Worm (Caenorhabditis elegans) whole organism, dauer: Measurements from ENCODE around the gene mrp-7.

Source experiments
- unc-62 ChIP-seq: sonication (generic microtip); optimal IDR thresholded peaks from 2 replicates; lab custom pipeline; 2017; ENCODE audit warnings: missing biosample characterization, missing genetic modification reagents, missing genetic modification characterization

The mrp-7 gene

DNA sequence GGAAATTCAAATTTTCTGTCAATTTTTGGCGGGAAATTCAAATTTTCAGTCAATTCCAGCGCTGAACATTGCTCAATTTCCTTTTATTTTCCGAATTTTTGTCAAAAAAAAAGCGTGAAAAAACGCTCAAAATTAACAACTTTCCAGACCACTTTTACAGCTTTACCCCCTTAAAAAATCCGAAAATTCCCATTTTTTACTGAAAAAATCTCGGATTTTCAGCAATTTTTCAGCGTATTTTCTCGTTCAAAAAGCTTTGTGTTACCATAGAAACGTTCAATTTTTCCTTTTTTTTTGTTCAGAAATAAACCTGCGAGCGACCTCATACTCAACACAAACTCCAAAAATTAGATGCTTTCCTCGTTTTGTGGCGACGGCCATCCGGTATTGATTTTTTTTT lies at the start of gene mrp-7:
Gene mrp-7, plus strand, starts transcription at position 301 of the 400 bp plus-strand sequence.
- TF ChIP-seq unc-62, result no peak

DNA sequence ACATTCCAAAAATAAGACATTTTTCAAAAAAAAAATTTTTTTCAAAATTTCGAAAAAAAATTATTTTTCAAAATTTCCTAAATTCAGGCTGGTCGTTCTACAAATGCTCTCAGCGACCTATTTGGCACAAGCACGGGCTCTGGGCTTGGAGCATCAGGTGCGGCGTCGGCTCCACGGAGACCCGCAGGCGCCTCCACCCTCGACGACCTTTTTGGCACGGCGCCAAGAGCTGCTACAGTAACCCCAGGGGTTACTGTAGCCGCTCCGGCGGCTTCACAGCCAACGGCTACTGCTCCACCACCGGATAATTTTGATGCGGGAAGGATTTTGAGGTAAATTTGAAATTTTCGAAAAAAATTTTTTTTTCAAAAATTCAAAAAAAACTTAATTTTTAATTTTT lies 48.9 kb upstream of the mrp-7 start:
- no peak for TF ChIP-seq unc-62

DNA sequence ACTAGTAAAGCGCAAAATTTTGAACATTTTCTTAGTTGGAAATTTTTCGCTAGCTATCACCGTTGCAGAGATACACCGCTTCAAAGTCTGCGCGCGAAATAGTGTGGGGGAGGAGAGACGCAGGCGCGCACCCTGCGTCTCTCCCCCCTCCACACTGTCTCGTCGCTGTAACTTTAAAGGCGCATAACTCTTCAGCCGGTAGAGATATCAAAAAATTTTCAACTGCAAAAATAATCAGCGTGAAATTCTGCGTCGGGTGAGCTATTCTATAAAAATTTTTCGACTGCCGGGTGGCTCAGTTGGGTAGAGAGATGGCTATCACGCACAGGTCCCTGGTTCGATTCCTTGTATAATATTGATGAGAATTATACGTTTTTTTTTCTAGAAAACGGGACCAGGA lies 45.1 kb upstream of the mrp-7 start:
- TF ChIP-seq unc-62, result no peak

DNA sequence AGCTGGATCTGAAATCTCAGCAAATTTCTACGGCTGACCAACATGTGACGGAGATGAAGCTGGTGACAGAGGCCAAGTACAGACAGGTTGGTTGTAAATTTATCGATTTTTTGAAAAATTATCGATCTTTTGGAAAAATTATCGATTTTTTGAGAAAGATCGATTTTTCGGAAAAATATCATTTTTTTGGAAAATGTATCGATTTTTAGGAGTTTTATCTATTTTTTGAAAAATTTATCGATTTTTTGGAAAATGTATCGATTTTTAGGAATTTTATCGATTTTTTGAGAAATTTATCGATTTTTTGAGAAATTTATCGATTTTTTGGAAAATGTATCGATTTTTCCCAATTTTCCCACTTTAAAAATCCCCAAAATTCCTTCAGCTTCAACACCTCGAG lies 44.7 kb upstream of the mrp-7 start:
- no peak for TF ChIP-seq unc-62

DNA sequence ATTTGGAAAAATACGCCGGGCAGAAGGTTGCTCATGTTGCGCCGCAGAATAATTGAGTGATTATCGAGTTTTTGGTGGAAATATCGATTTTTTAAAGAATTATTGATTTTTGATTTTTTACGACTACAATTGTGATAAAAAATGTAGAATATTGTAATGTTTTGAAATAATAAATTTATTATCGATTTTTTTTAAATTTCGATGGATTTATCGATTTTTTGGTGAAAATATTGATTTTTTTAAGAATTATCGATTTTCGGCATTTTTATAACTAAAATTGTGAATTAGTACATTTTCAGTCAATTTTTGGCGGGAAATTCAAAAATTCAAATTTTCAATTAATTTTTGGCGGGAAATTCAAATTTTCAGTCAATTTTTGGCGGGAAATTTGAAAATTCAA lies 44.1 kb upstream of the mrp-7 start:
- TF ChIP-seq unc-62, result no peak

DNA sequence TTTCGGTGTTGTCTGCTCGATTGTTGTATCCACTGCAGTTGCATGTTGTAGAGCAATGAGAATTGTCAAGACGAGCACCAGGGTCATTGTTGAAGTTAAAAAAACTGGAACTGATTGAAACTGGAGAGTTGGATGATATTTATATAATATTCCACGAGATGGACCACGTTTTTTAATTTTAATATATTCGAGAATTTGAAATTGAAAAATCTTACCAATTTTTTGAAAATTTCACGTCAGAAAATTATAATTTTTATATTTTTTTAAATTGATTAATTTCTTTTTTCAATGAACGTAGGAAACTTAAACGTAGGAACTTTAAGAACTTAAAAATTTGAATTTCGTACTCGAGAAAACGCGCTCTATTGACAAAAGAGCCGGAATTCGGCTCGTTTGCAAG lies 42.1 kb upstream of the mrp-7 start, which contains the start of gene Y43F8C.5:
Gene Y43F8C.5, minus strand, starts transcription at position 101 of the 400 bp plus-strand sequence.
- TF ChIP-seq unc-62, result no peak

DNA sequence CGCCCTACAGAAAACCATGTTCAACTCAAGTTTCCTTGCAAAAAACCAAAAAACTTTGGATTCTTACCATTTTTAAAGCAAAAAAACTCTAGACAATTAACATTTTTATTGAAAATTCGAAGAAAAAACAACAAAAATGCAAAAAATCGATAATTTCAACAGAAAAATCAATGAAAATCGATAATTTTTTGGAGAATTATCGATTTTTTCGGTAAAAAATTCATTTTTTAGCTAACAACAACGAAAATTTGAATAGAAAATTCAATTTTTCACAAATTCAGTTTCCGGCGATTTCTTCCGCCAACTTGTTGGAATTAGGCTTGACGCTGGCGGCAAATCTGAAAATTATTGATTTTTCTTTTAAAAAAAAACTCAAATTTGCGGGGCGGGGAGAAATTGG lies 41.7 kb upstream of the mrp-7 start:
- TF ChIP-seq unc-62, result no peak

DNA sequence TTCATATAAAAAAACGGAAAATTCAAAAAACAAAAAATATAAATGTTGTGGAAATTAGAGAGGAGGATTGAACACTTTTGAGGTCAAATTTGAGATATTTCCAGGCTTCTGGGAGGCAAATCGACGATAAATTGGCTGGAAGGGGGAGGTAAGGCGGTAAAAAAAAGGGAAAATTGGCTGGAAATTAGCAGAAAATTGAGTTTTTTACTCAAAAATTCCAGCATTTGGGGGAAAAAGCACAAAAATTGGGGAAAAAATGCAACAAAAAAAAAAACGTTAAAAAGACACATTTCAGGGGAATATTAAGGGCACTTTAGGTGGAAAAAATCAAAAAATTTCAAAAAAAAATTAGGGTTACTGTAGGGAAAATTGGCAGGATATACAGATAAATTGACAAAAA lies 40.4 kb upstream of the mrp-7 start:
- no peak for TF ChIP-seq unc-62

DNA sequence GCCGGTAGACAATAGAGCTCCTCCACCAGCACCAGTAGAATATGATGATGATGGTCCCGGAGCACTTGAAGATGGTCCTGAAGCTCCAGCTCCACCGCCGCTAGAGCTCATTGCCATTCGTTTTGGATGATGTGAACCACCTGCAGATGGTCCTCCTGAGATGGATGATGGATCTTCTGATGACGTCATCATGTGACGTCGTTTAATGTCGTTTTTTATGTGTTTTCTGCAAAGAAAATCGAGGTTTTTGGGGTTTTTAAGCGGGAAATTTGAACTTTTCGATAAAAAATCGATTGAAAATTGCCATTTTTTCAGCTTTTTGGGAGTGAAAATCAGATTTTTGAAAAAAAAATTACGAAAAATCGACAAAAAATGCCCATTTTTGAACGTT lies 38.5 kb upstream of the mrp-7 start:
- TF ChIP-seq unc-62, result no peak

DNA sequence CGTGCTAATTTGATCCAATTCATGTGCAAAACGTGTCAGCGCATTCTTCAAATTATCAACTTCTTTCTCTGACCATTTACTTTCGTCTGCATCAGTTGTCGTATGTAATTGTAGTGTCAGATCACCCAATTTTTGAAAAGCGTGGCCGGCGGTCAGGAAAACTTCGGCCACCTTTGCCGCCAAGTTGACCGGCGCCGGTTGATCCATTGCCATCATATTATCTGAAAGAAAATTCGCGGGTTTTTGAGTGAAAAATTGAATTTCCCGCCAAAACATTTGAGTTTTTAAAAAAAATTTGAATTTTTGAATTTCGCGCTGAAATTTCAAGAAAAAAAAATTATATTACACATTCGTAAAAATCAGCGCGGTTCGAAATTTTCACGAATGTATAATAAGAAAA lies 36.8 kb upstream of the mrp-7 start:
- no peak for TF ChIP-seq unc-62

DNA sequence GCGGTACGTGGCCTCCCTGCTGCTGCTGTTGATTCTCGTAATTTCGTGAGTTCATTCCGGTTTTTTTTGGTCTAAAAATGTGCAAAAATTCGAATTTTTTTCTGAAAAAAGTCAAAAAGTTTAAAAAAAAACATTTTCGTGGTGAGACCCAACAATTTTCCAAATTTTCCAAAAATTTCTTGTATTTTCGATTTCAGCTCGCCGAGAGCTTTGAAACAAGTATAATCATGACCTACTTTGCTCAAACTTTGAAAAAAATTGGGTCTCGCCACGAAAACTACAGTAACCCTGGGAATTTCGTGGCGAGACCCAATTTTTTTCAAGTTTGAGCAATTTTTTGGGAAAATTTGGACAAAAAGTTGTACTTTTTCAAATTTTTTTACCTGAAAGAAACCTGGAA lies 33.8 kb upstream of the mrp-7 start, which contains the start of gene Y43F8C.6:
Gene Y43F8C.6, minus strand, starts transcription at position 101 of the 400 bp plus-strand sequence.
- no peak for TF ChIP-seq unc-62

DNA sequence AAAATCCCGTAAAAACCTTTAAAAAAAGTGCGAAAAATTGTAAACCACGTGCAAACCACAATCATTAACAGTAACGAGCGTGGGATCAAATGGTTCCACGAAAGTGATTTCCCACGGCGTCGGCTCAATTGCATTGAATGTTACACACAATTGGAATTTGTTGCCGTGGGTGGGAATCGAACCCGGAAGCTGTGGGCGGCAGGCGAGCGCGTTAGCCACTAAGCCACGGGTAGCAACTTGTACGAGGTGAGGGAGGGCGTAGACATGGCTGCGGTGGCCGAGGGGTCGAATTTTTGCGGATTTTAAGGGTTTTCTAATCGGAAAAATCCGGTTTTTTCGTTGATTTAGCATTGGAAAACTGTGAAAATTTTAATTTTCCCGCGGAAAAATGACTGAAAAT lies 31.6 kb upstream of the mrp-7 start:
- no peak for TF ChIP-seq unc-62

DNA sequence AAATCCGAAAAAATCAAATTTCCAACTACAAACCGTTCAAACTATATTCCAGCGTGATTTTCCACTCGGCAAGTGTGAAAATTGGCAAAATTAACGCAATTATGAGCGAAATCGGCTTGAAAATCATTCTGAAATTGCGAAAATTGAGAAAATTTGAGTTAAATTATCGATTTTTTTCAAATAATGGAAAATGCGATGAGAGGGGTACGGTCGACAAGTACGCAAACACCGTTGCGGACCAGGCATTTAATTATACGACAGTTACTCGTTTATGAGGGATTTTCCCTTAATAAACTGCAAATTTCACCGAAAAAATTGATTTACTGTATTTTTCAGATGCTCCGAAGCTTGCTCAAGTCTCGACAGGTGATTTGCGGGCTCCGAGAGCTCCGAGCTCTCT lies 30.7 kb upstream of the mrp-7 start, which contains the start of the genes Y43F8C.7 and mrps-28:
Gene Y43F8C.7, minus strand, starts transcription at position 128 of the 400 bp plus-strand sequence.
Gene mrps-28, plus strand, starts transcription at position 337 of the 400 bp plus-strand sequence.
- TF ChIP-seq unc-62, result no peak

DNA sequence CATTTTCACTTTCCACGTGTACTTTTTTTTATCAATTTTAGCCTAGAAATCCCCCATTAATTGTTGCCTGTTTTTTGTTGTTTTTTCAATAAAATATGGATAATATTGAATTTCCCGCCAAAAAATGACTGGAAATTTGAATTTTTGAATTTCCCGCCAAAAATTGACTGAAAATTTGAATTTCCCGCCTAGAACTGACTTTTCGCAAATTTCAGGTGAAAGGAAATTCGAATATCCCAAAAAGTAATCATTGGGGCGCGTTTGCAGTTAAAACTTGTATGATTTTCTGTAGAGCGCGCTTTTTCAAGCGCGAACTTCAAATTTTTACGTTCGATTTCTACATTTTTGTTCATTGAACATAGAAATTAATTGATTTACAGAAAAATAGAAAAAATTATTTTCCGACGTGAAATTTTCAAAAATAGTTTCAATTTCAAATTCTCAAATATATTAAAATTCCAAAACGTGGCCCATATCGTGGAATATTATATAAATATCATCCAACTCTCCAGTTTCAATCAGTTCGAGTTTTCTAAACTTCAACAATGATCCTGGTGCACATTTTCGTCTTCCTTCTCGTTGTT lies 29.0 kb upstream of the mrp-7 start, which contains the start of gene Y43F8C.9:
Gene Y43F8C.9, plus strand, starts transcription at position 534 of the 584 bp plus-strand sequence.
- TF ChIP-seq unc-62, result no peak

DNA sequence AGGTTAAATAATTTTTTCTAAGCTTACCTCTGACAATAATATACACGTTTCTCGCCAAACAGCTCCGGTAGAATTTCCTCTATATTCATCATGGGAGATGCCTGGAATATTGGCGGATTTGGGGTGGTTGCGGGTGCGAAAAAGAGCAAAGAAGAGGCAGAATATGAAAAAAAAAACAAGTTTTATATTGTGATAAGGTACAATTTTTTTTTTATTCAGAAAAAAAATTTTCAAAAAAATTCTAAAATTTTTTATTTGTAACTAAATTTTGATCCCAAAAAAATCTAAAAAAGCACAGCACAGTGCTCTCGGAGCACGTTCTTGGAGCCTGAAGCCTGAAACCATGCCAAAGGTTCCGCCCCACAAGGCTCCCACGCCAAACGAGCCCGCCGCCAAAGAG lies 19.5 kb upstream of the mrp-7 start, which contains the start of gene dmd-3:
Gene dmd-3, minus strand, starts transcription at position 101 of the 400 bp plus-strand sequence.
- no peak for TF ChIP-seq unc-62

DNA sequence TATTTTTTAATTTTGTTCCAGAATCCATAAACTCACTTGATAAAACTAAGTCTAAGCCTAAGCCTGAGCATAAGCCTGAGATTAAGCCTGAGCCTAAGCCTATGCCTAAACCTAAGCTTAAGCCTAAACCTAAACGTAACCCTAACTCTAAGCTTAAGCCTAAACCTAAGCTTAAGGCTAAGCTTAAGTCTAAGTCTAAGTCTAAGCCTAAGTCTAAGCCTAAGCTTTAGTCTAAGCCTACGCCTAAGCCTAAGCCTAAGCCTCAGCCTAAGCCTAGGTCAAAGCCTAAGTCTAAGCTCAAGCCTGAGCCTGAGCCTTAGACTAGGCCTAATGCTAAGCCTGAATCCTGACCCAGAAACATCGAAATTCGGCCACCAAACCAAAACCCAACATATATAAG lies 10.1 kb upstream of the mrp-7 start:
- no peak for TF ChIP-seq unc-62

DNA sequence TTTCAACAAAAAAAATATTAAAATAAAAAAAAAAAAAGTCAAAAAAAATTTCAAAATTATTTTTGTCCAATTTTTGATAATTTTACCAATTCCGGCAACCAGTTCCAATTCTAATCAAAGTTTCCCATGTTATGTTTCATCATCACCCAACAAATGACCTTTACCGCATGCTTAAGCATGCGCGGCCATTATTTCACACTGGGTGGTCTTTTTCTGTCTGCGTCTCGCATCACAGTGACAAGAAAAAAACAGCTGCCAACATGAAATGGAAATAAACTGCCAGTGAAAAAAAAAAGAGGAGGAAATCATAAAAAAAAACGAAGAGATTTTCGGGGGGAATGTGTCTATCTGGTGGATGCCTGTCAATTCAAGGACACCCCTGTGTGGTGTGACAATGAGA lies 8.3 kb upstream of the mrp-7 start:
- no peak for TF ChIP-seq unc-62

DNA sequence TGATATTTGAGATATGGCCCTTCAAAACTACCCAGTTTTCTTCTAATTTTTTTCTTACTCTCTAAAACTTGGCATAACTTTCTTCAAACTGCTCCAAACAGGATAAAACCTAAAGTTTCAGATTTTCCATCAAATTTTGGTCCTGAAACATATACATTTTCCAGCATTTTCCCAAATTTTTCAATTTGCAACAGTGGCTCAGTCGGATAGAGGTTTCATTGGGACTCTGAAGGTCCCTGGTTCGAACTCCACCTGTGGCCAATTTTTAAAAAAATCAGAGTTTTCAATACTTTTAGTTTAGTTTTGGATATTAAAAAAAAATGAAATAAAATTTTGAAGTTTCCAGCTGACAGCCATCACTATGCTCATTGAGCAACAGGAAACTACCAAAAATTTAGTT lies 6.9 kb upstream of the mrp-7 start:
- no peak for TF ChIP-seq unc-62

DNA sequence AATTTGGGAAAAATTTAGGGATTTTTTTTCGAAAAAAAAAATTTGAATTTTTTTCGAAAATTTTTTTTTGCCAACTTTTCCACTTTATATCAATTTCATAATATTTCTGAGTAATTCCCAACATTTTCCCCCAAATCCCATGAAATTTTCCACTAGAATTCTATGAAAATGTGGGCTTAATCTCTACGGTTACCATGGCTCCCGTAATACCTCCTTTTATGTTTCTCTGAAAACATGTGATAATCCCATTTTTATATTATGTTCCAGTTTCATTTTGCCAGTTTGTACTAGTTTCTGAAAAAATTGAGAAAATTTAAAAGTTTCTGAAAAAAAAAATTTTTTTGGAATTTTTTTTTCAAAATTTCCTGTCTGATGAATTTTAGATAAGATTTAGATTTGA lies 6.4 kb upstream of the mrp-7 start:
- TF ChIP-seq unc-62, result no peak
